Worm (Caenorhabditis elegans): ENCODE measurements around the gene H10E21.1.

Gene H10E21.1

DNA sequence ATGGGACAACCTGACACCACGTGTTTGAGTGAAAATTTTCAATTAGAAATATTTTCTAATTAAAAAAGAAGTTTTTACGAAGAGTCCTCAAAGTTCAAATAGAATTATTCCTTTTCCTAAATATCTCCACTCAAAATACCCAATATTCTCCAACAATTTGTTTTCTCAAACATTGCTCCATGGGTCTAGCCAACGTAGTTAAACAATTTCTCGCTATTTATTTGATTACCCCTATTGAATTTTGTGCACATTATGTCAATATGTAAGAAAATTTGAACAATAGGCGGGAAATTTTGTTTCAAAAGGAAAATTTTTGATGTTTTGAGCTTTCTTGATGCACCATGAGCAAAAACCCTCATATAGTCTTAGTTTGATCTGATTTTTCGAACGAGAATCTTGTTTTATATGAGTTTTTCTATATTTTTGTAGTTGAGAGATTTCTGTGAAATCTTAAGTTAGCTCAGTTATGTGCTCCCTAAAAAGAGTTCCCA lies 46.9 kb downstream of the H10E21.1 start:
- TF ChIP-seq ces-1 (GFP tag; optimal IDR thresholded peaks at IDR 0.05) = peak; percentile 68
- no peak for TF ChIP-seq nhr-237 (tag; optimal IDR thresholded peaks at IDR 0.05)

DNA sequence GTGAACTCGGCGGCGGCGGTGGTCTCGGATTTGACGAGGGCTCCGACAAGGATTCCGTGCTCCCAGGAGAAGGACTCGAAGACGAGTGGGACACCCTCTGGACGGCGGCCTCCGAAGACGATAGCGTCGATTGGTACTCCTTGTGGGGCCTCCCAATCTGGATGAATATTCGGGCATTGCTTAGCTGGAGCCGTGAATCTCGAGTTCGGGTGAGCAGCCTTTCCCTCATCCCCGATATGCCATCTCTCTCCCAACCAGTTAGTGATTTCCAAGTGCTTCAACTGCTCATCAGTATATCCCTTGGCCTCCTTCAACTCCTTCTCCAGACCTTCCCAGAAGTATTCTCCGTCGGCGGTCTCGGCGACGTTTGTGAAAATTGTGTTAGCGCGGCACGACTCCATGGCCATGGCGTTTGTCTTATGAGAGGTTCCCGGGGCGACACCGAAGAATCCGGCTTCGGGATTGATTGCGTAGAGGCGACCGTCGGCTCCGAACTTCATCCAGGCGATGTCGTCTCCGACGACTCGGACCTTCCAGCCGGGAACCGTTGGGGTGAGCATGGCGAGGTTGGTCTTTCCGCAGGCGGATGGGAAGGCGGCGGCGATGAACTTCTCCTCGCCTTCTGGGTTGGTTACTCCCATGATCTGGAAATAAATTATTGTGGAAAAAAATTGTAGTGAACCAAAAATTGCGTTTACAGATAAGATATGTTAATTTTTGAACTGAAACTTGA lies 48.2 kb downstream of the H10E21.1 start:
- TF ChIP-seq ceh-83 (GFP tag; optimal IDR thresholded peaks at IDR 0.05) = no peak
- TF ChIP-seq ztf-11 (tag; optimal IDR thresholded peaks at IDR 0.05) = no peak
- TF ChIP-seq elt-1 (tag; optimal IDR thresholded peaks at IDR 0.05; ENCODE audit: borderline replicate concordance, insufficient read depth) = no peak
- TF ChIP-seq lin-13 (tag; optimal IDR thresholded peaks at IDR 0.05) = no peak
- TF ChIP-seq cnd-1 (tag; optimal IDR thresholded peaks at IDR 0.05) = no peak

DNA sequence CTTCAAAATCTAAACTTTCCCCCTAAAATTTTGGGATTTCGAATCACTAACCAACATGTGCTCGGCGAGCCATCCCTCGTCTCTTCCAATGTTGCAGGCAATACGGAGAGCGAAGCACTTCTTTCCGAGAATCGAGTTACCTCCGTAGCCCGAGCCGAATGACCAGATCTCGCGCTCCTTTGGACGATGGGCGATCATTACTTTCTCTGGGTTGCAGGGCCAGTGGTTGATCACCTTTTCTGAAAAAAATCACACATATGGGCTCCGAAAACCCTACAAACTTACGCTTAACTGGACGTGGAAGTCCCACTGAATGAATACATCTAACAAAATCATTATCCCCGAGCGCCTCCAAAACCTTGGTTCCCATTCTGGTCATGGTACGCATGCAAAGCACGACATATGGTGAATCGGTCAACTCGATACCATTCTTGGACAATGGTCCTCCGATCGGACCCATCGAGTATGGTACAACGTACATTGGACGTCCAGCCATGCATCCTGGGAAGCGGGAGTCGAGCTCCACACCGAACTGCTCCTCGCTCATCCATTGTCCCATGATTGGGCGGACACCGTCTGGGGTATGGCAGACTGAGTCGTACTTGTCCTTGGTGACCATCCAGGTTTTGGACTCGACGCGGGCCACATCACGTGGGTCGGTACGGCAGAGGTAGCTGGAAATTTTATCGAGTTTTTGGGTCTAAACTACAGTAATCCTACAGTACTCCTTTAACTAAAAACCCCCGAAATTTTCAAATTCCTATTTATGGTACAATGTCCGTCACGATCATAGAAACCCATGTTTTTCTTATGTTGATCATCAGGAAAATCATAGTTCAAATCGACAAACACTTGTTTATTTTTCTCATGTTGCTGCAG lies 49.4 kb downstream of the H10E21.1 start:
- TF ChIP-seq ztf-11 (tag; optimal IDR thresholded peaks at IDR 0.05) = no peak
- no peak for TF ChIP-seq mab-5 (tag; optimal IDR thresholded peaks at IDR 0.05)
- no peak for TF ChIP-seq cnd-1 (tag; optimal IDR thresholded peaks at IDR 0.05)
- no peak for TF ChIP-seq unc-39 (tag; optimal IDR thresholded peaks at IDR 0.05)
- TF ChIP-seq sem-2 (GFP tag; optimal IDR thresholded peaks at IDR 0.05) = no peak
- no peak for TF ChIP-seq ceh-39 (tag; optimal IDR thresholded peaks at IDR 0.05)
- TF ChIP-seq lin-13 (tag; optimal IDR thresholded peaks at IDR 0.05) = no peak
- TF ChIP-seq nhr-12 (tag; optimal IDR thresholded peaks at IDR 0.05) = no peak
- no peak for TF ChIP-seq flh-1 (GFP tag; optimal IDR thresholded peaks at IDR 0.05)
- no peak for TF ChIP-seq hlh-1 (tag; optimal IDR thresholded peaks at IDR 0.05)

DNA sequence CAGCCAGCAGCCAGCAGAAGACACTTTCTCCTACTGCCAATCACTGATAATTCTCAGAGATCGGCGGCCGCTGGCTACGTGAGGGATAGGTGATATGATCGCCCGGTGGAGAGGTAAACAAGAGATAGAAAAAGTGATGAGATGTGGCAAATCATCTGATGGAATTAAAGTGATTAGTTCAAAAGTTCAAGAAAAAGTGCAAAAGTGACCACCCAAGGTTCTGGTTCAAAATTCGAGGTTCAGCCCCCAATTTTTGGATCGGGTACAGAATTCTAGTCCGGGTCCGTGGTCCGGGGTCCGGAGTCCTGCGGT lies 50.0 kb downstream of the H10E21.1 start:
- TF ChIP-seq lsy-2 (tag; optimal IDR thresholded peaks at IDR 0.05) = no peak
- TF ChIP-seq elt-1 (tag; optimal IDR thresholded peaks at IDR 0.05; ENCODE audit: borderline replicate concordance, insufficient read depth) = no peak
- TF ChIP-seq nhr-2 (tag; optimal IDR thresholded peaks at IDR 0.05) = no peak
- TF ChIP-seq hlh-1 (tag; optimal IDR thresholded peaks at IDR 0.05) = peak; percentile 15
- TF ChIP-seq unc-120 (tag; optimal IDR thresholded peaks at IDR 0.05; ENCODE audit: poor library complexity, severe bottlenecking) = peak; percentile 15
- peak; percentile 72 for TF ChIP-seq unc-62 (GFP tag; optimal IDR thresholded peaks at IDR 0.05)
- TF ChIP-seq ces-1 (GFP tag; optimal IDR thresholded peaks at IDR 0.05) = no peak
- TF ChIP-seq ceh-83 (GFP tag; optimal IDR thresholded peaks at IDR 0.05) = no peak

DNA sequence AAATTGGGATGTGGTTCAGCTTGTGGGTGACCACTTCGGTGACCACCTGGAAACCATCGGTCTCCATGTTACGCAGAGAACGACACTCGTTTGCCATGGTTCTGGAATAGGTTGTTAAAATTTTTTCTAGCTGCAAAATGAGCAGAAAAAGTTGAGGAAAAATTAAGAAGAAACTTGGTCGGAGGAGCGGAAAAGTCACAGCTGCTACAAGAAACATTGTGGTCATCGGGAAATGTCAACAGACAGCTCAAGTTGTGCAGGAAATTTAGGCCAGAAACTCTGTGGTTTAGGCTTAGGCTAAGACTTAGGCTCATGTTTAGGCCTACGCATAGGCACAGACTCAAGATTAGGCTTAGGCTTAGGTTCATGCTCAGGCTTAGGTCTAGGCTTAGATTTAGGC lies 50.6 kb downstream of the H10E21.1 start, which contains the start of gene pck-1:
TSS of gene pck-1 (minus strand) at position 101 of the 400 bp plus-strand sequence.
- no peak for TF ChIP-seq nhr-12 (tag; optimal IDR thresholded peaks at IDR 0.05)
- TF ChIP-seq tbx-8 (GFP tag; optimal IDR thresholded peaks at IDR 0.05) = no peak
- no peak for TF ChIP-seq sptf-1 (tag; optimal IDR thresholded peaks at IDR 0.05)
- no peak for TF ChIP-seq ceh-43 (GFP tag; optimal IDR thresholded peaks at IDR 0.05)
- no peak for TF ChIP-seq drap-1 (GFP tag; optimal IDR thresholded peaks at IDR 0.05)
- TF ChIP-seq unc-120 (tag; optimal IDR thresholded peaks at IDR 0.05; ENCODE audit: poor library complexity, severe bottlenecking) = no peak
- TF ChIP-seq elt-1 (tag; optimal IDR thresholded peaks at IDR 0.05; ENCODE audit: borderline replicate concordance, insufficient read depth) = no peak
- TF ChIP-seq ces-1 (GFP tag; optimal IDR thresholded peaks at IDR 0.05) = no peak
- no peak for TF ChIP-seq snpc-4 (tag; optimal IDR thresholded peaks at IDR 0.05)
- no peak for TF ChIP-seq ztf-11 (tag; optimal IDR thresholded peaks at IDR 0.05)
- no peak for TF ChIP-seq mep-1 (tag; optimal IDR thresholded peaks at IDR 0.05)
- TF ChIP-seq sem-2 (GFP tag; optimal IDR thresholded peaks at IDR 0.05) = no peak
- TF ChIP-seq ham-2 (GFP tag; optimal IDR thresholded peaks at IDR 0.05) = no peak
- TF ChIP-seq nhr-2 (tag; optimal IDR thresholded peaks at IDR 0.05) = no peak
- no peak for TF ChIP-seq nhr-237 (tag; optimal IDR thresholded peaks at IDR 0.05)
- TF ChIP-seq lin-32 (GFP tag; optimal IDR thresholded peaks at IDR 0.05) = no peak

All from whole organism, mixed stage, embryonic.